Fruit fly (Drosophila melanogaster) whole organism, embryonic: ENCODE measurements around the gene CG15406.

Experiments used
- B-H1 ChIP-seq: fragments of 200-800 bp; sonication (Bioruptor generic); IDR thresholded peaks from 3 replicates; pipeline ENCODE4 v1.3.6; 2022; ENCODE audit warnings: missing biosample characterization, missing genetic modification characterization
- Bteb2 ChIP-seq: fragments of 200-800 bp; sonication (Bioruptor generic); optimal IDR thresholded peaks from 2 replicates; lab custom pipeline; 2016; ENCODE audit warnings: missing biosample characterization, missing genetic modification characterization
- CG10267 ChIP-seq: fragments of 200-800 bp; sonication (Bioruptor generic); optimal IDR thresholded peaks from 2 replicates; lab custom pipeline; 2018; ENCODE audit warnings: missing biosample characterization, mild to moderate bottlenecking, missing genetic modification characterization, moderate library complexity
- CG12155 ChIP-seq: fragments of 200-800 bp; sonication (Bioruptor generic); optimal IDR thresholded peaks from 3 replicates; lab custom pipeline; 2016; ENCODE audit warnings: missing biosample characterization, missing genetic modification characterization
- CG12219 ChIP-seq: fragments of 200-800 bp; sonication (Bioruptor generic); optimal IDR thresholded peaks from 3 replicates; lab custom pipeline; 2018; ENCODE audit warnings: missing biosample characterization, mild to moderate bottlenecking, missing genetic modification characterization
- CG12744 ChIP-seq: fragments of 200-800 bp; sonication (Bioruptor generic); optimal IDR thresholded peaks from 2 replicates; lab custom pipeline; 2016; ENCODE audit warnings: missing biosample characterization, missing genetic modification characterization
- CG14014 ChIP-seq: fragments of 200-800 bp; sonication (Bioruptor generic); IDR thresholded peaks from 2 replicates; pipeline ENCODE4 v1.3.6; 2022; ENCODE audit warnings: missing biosample characterization, missing genetic modification characterization
- CG15269 ChIP-seq: fragments of 200-800 bp; sonication (Bioruptor generic); optimal IDR thresholded peaks from 2 replicates; lab custom pipeline; 2018; ENCODE audit warnings: missing biosample characterization, mild to moderate bottlenecking, missing genetic modification characterization, moderate library complexity
- CG15514 ChIP-seq: fragments of 200-800 bp; sonication (Bioruptor generic); optimal IDR thresholded peaks from 3 replicates; lab custom pipeline; 2017; ENCODE audit warnings: missing biosample characterization, missing genetic modification characterization, mild to moderate bottlenecking, moderate library complexity, missing genetic modification reagents
- CG16813 ChIP-seq: fragments of 200-800 bp; sonication (Bioruptor generic); IDR thresholded peaks from 3 replicates; pipeline ENCODE4 v1.3.6; 2022; ENCODE audit warnings: missing biosample characterization, missing genetic modification characterization; ENCODE audit not compliant: partially characterized antibody
- CG18011 ChIP-seq: fragments of 200-800 bp; sonication (Bioruptor generic); optimal IDR thresholded peaks from 2 replicates; lab custom pipeline; 2017; ENCODE audit warnings: missing biosample characterization, missing genetic modification characterization, mild to moderate bottlenecking, moderate library complexity, missing genotype
- CG2116 ChIP-seq: fragments of 200-800 bp; sonication (Bioruptor generic); optimal IDR thresholded peaks from 3 replicates; lab custom pipeline; 2018; ENCODE audit warnings: missing biosample characterization, mild to moderate bottlenecking, missing genetic modification characterization
- CG42726 ChIP-seq: fragments of 200-800 bp; sonication (Bioruptor generic); IDR thresholded peaks from 2 replicates; pipeline ENCODE4 v1.3.6; 2022; ENCODE audit warnings: missing biosample characterization, missing genetic modification characterization; ENCODE audit not compliant: partially characterized antibody
- CG4282 ChIP-seq: fragments of 200-800 bp; sonication (Bioruptor generic); optimal IDR thresholded peaks from 2 replicates; lab custom pipeline; 2016; ENCODE audit warnings: missing biosample characterization, missing genetic modification characterization
- CG4404 ChIP-seq: fragments of 200-800 bp; sonication (Bioruptor generic); IDR thresholded peaks from 2 replicates; pipeline ENCODE4 v1.3.6; 2022; ENCODE audit warnings: missing biosample characterization, missing genetic modification characterization
- CG4617 ChIP-seq: fragments of 200-800 bp; sonication (Bioruptor generic); optimal IDR thresholded peaks from 3 replicates; lab custom pipeline; 2016; ENCODE audit warnings: missing biosample characterization, missing genetic modification characterization, borderline replicate concordance
- CG5180 ChIP-seq: fragments of 200-800 bp; sonication (Bioruptor generic); optimal IDR thresholded peaks from 3 replicates; lab custom pipeline; 2017; ENCODE audit warnings: missing biosample characterization, missing genetic modification characterization, mild to moderate bottlenecking, moderate library complexity, missing genetic modification reagents
- CG6689 ChIP-seq: fragments of 200-800 bp; sonication (Bioruptor generic); IDR thresholded peaks from 2 replicates; pipeline ENCODE4 v1.3.6; 2022; ENCODE audit warnings: missing biosample characterization, missing genetic modification characterization
- CG6854 ChIP-seq: fragments of 200-800 bp; sonication (Bioruptor generic); optimal IDR thresholded peaks from 3 replicates; lab custom pipeline; 2017; ENCODE audit warnings: missing biosample characterization, mild to moderate bottlenecking, missing genetic modification characterization
- CG9797 ChIP-seq: fragments of 200-800 bp; sonication (Bioruptor generic); optimal IDR thresholded peaks from 3 replicates; lab custom pipeline; 2018; ENCODE audit warnings: missing biosample characterization, mild to moderate bottlenecking, missing genetic modification characterization
- CrebB ChIP-seq: fragments of 200-800 bp; sonication (Bioruptor generic); optimal IDR thresholded peaks from 3 replicates; lab custom pipeline; 2018; ENCODE audit warnings: missing biosample characterization, mild to moderate bottlenecking, missing genetic modification characterization
- Dip3 ChIP-seq: fragments of 200-800 bp; sonication (Bioruptor generic); optimal IDR thresholded peaks from 3 replicates; lab custom pipeline; 2016; ENCODE audit warnings: missing biosample characterization, missing genetic modification characterization
- E2f1 ChIP-seq: fragments of 200-800 bp; sonication (Bioruptor generic); IDR thresholded peaks from 2 replicates; pipeline ENCODE4 v1.3.6; 2022; ENCODE audit warnings: missing biosample characterization, missing genetic modification characterization
- Fer1 ChIP-seq: fragments of 200-800 bp; sonication (Bioruptor generic); optimal IDR thresholded peaks from 2 replicates; lab custom pipeline; 2017; ENCODE audit warnings: missing biosample characterization, mild to moderate bottlenecking, missing genetic modification characterization
- GATAe ChIP-seq: fragments of 200-800 bp; sonication (Bioruptor generic); conservative IDR thresholded peaks from 2 replicates; pipeline ENCODE4 v1.3.6; 2022; ENCODE audit warnings: missing biosample characterization, missing genetic modification characterization
- HLH4C ChIP-seq: fragments of 200-800 bp; sonication (Bioruptor generic); IDR thresholded peaks from 3 replicates; pipeline ENCODE4 v1.3.6; 2022; ENCODE audit warnings: missing biosample characterization, missing genetic modification characterization; ENCODE audit not compliant: partially characterized antibody
- Mad ChIP-seq: fragments of 200-800 bp; sonication (Bioruptor generic); optimal IDR thresholded peaks from 2 replicates; lab custom pipeline; 2016; ENCODE audit warnings: missing biosample characterization, missing genetic modification characterization
- NC2α ChIP-seq: fragments of 200-800 bp; sonication (Bioruptor generic); optimal IDR thresholded peaks from 2 replicates; lab custom pipeline; 2016; ENCODE audit warnings: missing biosample characterization, missing genetic modification characterization
- NK7.1 ChIP-seq: fragments of 200-800 bp; sonication (Bioruptor generic); optimal IDR thresholded peaks from 3 replicates; lab custom pipeline; 2016; ENCODE audit warnings: missing biosample characterization, missing genetic modification characterization
- Side ChIP-seq: fragments of 200-800 bp; sonication (Bioruptor generic); optimal IDR thresholded peaks from 2 replicates; lab custom pipeline; 2016; ENCODE audit warnings: missing biosample characterization, missing genetic modification characterization
- Six4 ChIP-seq: fragments of 200-800 bp; sonication (Bioruptor generic); optimal IDR thresholded peaks from 2 replicates; lab custom pipeline; 2016; ENCODE audit warnings: missing biosample characterization, missing genetic modification characterization
- Sox102F ChIP-seq: fragments of 200-800 bp; sonication (Bioruptor generic); optimal IDR thresholded peaks from 2 replicates; lab custom pipeline; 2018; ENCODE audit warnings: missing biosample characterization, mild to moderate bottlenecking, missing genetic modification characterization, moderate library complexity
- Vsx1 ChIP-seq: fragments of 200-800 bp; sonication (Bioruptor generic); optimal IDR thresholded peaks from 2 replicates; lab custom pipeline; 2017; ENCODE audit warnings: missing biosample characterization, mild to moderate bottlenecking, missing genetic modification characterization, missing genetic modification reagents
- ci ChIP-seq: fragments of 200-800 bp; sonication (Bioruptor generic); IDR thresholded peaks from 3 replicates; pipeline ENCODE4 v1.3.6; 2022; ENCODE audit warnings: missing biosample characterization, missing genetic modification characterization
- dan ChIP-seq: fragments of 200-800 bp; sonication (Bioruptor generic); IDR thresholded peaks from 2 replicates; pipeline ENCODE4 v1.3.6; 2022; ENCODE audit warnings: missing biosample characterization, missing genetic modification characterization
- dm ChIP-seq: fragments of 200-800 bp; sonication (Bioruptor generic); optimal IDR thresholded peaks from 3 replicates; lab custom pipeline; 2016; ENCODE audit warnings: missing biosample characterization, missing genetic modification characterization
- gcm2 ChIP-seq: fragments of 200-800 bp; sonication (Bioruptor generic); optimal IDR thresholded peaks from 2 replicates; lab custom pipeline; 2016; ENCODE audit warnings: missing biosample characterization, missing genetic modification characterization
- gt ChIP-seq: fragments of 200-800 bp; sonication (Bioruptor generic); IDR thresholded peaks from 2 replicates; pipeline ENCODE4 v1.3.6; 2022; ENCODE audit warnings: missing biosample characterization, missing genetic modification characterization
- jumu ChIP-seq: fragments of 200-800 bp; sonication (Bioruptor generic); optimal IDR thresholded peaks from 3 replicates; lab custom pipeline; 2016; ENCODE audit warnings: missing biosample characterization, missing genetic modification characterization
- kah ChIP-seq: fragments of 200-800 bp; sonication (Bioruptor generic); optimal IDR thresholded peaks from 2 replicates; lab custom pipeline; 2018; ENCODE audit warnings: missing biosample characterization, mild to moderate bottlenecking, missing genetic modification characterization
- prd ChIP-seq, 3 experiments: fragments of >200 bp in 2 of 3; fragments of 200-800 bp in 1 of 3; sonication (Bioruptor generic) in 1 of 3; optimal IDR thresholded peaks in 2 of 3; IDR thresholded peaks in 1 of 3; 2 replicates in 2 of 3; 3 replicates in 1 of 3; pipeline versions ENCODE4 v1.3.6 to Lab custom; 2017 to 2022; ENCODE audit warnings: missing biosample characterization in 1 of 3, missing genetic modification characterization in 1 of 3
- row ChIP-seq: fragments of 200-800 bp; sonication (Bioruptor generic); IDR thresholded peaks from 3 replicates; pipeline ENCODE4 v1.3.6; 2022; ENCODE audit warnings: missing biosample characterization, missing genetic modification characterization
- sd ChIP-seq: fragments of 200-800 bp; sonication (Bioruptor generic); optimal IDR thresholded peaks from 3 replicates; lab custom pipeline; 2018; ENCODE audit warnings: missing biosample characterization, mild to moderate bottlenecking, missing genetic modification characterization, moderate library complexity
- sna ChIP-seq: fragments of 200-800 bp; sonication (Bioruptor generic); IDR thresholded peaks from 2 replicates; pipeline ENCODE4 v1.3.6; 2022; ENCODE audit warnings: missing biosample characterization, missing genetic modification characterization; ENCODE audit not compliant: partially characterized antibody
- tio ChIP-seq: fragments of 200-800 bp; sonication (Bioruptor generic); optimal IDR thresholded peaks from 2 replicates; lab custom pipeline; 2017; ENCODE audit warnings: missing biosample characterization, missing genetic modification characterization, inconsistent platforms
- tll ChIP-seq, 2 experiments: fragments of 200-800 bp in 1 of 2; fragments of >200 bp in 1 of 2; sonication (Bioruptor generic) in 1 of 2; optimal IDR thresholded peaks; 2 replicates each; lab custom pipeline; 2017 to 2019; ENCODE audit warnings: missing biosample characterization in 2 of 2, missing genetic modification characterization in 2 of 2, mild to moderate bottlenecking in 1 of 2, moderate library complexity in 1 of 2
- vvl ChIP-seq: fragments of 200-800 bp; sonication (Bioruptor generic); IDR thresholded peaks from 2 replicates; pipeline ENCODE4 v1.3.6; 2022; ENCODE audit warnings: missing biosample characterization, missing genetic modification characterization
- zen ChIP-seq: fragments of 200-800 bp; sonication (Bioruptor generic); optimal IDR thresholded peaks from 3 replicates; lab custom pipeline; 2018; ENCODE audit warnings: missing biosample characterization, mild to moderate bottlenecking, missing genetic modification characterization, moderate library complexity

CG15406 gene

dm6 chr2L:3301755-3302499 lies 7.1 kb upstream of the CG15406 start (continued):
- TF ChIP-seq CG15269, result peak; percentile 100
- peak; percentile 100 for TF ChIP-seq Fer1 (GFP tag; lab: Kevin White, UChicago)
- peak; percentile 99 for TF ChIP-seq zen (tag; lab: Kevin White, UChicago)
- TF ChIP-seq dm, result peak; percentile 100
- TF ChIP-seq sna (GFP tag; lab: Robert Waterston, UW), result peak; percentile 37; the same call in 1 of the 2 replicates
- TF ChIP-seq gcm2, result peak; percentile 100
- TF ChIP-seq CG10267 (tag; lab: Kevin White, UChicago), result peak; percentile 97
- TF ChIP-seq Vsx1 (GFP tag; lab: Kevin White, UChicago), result peak; percentile 99
- peak; percentile 99 for TF ChIP-seq NC2α (GFP tag; lab: Kevin White, UChicago)
- no peak for TF ChIP-seq prd (optimal IDR thresholded peaks at IDR 0.05; lab: Kevin White, UChicago)
- peak; percentile 100 for TF ChIP-seq prd (GFP tag; IDR thresholded peaks at IDR 0.05; lab: Robert Waterston, UW)
- peak; percentile 100 for TF ChIP-seq Dip3 (GFP tag; lab: Kevin White, UChicago)
- TF ChIP-seq row (GFP tag; lab: Robert Waterston, UW), result peak; percentile 100
- peak; percentile 100 for TF ChIP-seq CrebB (tag; lab: Kevin White, UChicago)
- TF ChIP-seq gt (GFP tag; lab: Robert Waterston, UW), result peak; percentile 98
- peak; percentile 99 for TF ChIP-seq CG12155
- peak; percentile 100 for TF ChIP-seq jumu (GFP tag; lab: Kevin White, UChicago)
- TF ChIP-seq tll (GFP tag; optimal IDR thresholded peaks at IDR 0.05; lab: Kevin White, UChicago), result peak in 1 of 2 experiments; percentile 90
- TF ChIP-seq Six4 (GFP tag; lab: Kevin White, UChicago), result peak; percentile 100
- peak; percentile 99 for TF ChIP-seq sd (tag; lab: Kevin White, UChicago)
- peak; percentile 100 for TF ChIP-seq CG12219 (GFP tag; lab: Kevin White, UChicago)
- TF ChIP-seq Mad (GFP tag; lab: Kevin White, UChicago), result peak; percentile 100
- peak; percentile 99 for TF ChIP-seq CG12744 (GFP tag; lab: Kevin White, UChicago)
- peak; percentile 76 for TF ChIP-seq CG9797
- peak; percentile 94 for TF ChIP-seq CG5180 (GFP tag; lab: Kevin White, UChicago)
- TF ChIP-seq HLH4C (GFP tag; lab: Robert Waterston, UW), result 0 out of 3 replicates have a peak, but pooled peaks have one; percentile 33
- peak; percentile 100 for TF ChIP-seq CG4617 (GFP tag; lab: Kevin White, UChicago)
- peak; percentile 96 for TF ChIP-seq CG15514 (GFP tag; lab: Kevin White, UChicago)
- TF ChIP-seq NK7.1, result peak; percentile 99
- peak; percentile 95 for TF ChIP-seq dan (GFP tag; lab: Robert Waterston, UW)
- peak; percentile 100 for TF ChIP-seq ci
- TF ChIP-seq CG4404 (GFP tag; lab: Robert Waterston, UW), result peak; percentile 99
- peak; percentile 100 for TF ChIP-seq vvl
- peak; percentile 100 for TF ChIP-seq Sox102F (GFP tag; lab: Kevin White, UChicago)
- peak; percentile 90 for TF ChIP-seq CG2116
- no peak for TF ChIP-seq CG42726 (GFP tag; lab: Robert Waterston, UW)
- TF ChIP-seq CG6689 (GFP tag; lab: Robert Waterston, UW), result peak; percentile 99
- TF ChIP-seq GATAe (GFP tag; lab: Robert Waterston, UW), result peak; percentile 99
- peak; percentile 99 for TF ChIP-seq Bteb2 (GFP tag; lab: Kevin White, UChicago)
- TF ChIP-seq Side, result peak; percentile 100
- TF ChIP-seq tio (GFP tag; lab: Kevin White, UChicago), result peak; percentile 99
- peak; percentile 99 for TF ChIP-seq CG6854 (GFP tag; lab: Kevin White, UChicago)
- TF ChIP-seq CG18011, result peak; percentile 94
- peak; percentile 99 for TF ChIP-seq CG14014 (GFP tag; lab: Robert Waterston, UW)
- peak; percentile 99 for TF ChIP-seq B-H1
- TF ChIP-seq E2f1, result peak; percentile 99
- no peak for TF ChIP-seq CG16813 (GFP tag; lab: Robert Waterston, UW)
- TF ChIP-seq kah (GFP tag; lab: Kevin White, UChicago), result peak; percentile 98
- peak; percentile 99 for TF ChIP-seq CG4282 (GFP tag; lab: Kevin White, UChicago)
